Fruit fly (Drosophila melanogaster): Measurements from ENCODE around the gene Nrx-IV.

dm6 chr3L:12111081-12111958, 35.0 kb upstream of the Nrx-IV start:
- TF ChIP-seq Eip75B (GFP tag; optimal IDR thresholded peaks at IDR 0.05), result peak; percentile 65
- TF ChIP-seq net (GFP tag; optimal IDR thresholded peaks at IDR 0.05), result peak; percentile 79
- TF ChIP-seq Sox14 (GFP tag; optimal IDR thresholded peaks at IDR 0.05), result peak; percentile 77
- TF ChIP-seq achi (GFP tag; optimal IDR thresholded peaks at IDR 0.05), result peak; percentile 80
- TF ChIP-seq eg (GFP tag; IDR thresholded peaks at IDR 0.05), result peak; percentile 70
- TF ChIP-seq Lpt (GFP tag; optimal IDR thresholded peaks at IDR 0.05), result peak; percentile 45
- TF ChIP-seq Gug (GFP tag; IDR thresholded peaks at IDR 0.05), result peak; percentile 63; the same call in 1 of the 2 replicates
- peak; percentile 72 for TF ChIP-seq Sox102F (GFP tag; optimal IDR thresholded peaks at IDR 0.05)
- peak; percentile 69 to 70 for TF ChIP-seq ss (GFP tag; optimal IDR thresholded peaks at IDR 0.05)
- TF ChIP-seq CG6808 (GFP tag; optimal IDR thresholded peaks at IDR 0.05), result peak; percentile 62
- peak; percentile 47 for TF ChIP-seq CG11902 (GFP tag; optimal IDR thresholded peaks at IDR 0.05)
- peak; percentile 60 for TF ChIP-seq CG8319 (GFP tag; optimal IDR thresholded peaks at IDR 0.05)
